ENCODE assay signal across 1 fruit fly cellular context in genomic region chr3L:16010176-16010575, dm6.
A peak's percentile ranks its signal among the peaks of the same experiment; 100 is the strongest.
TF ChIP-seq lines count a peak whose summit lies in the region.

No protein-coding gene starts in this region.

TF ChIP-seq in whole organism, embryonic, 481 proteins besides CTCF, POLR2A, EP300 and RAD21 (continued from another document):
- TF ChIP-seq seq (GFP tag; IDR thresholded peaks at IDR 0.05; lab: Robert Waterston, UW) (no peak), salm (tag; optimal IDR thresholded peaks at IDR 0.05; lab: Kevin White, UChicago) (no peak), schlank (tag; optimal IDR thresholded peaks at IDR 0.05; lab: Kevin White, UChicago) (no peak), CG12236 (GFP tag; optimal IDR thresholded peaks at IDR 0.05; lab: Kevin White, UChicago) (no peak), CG2678 (tag; optimal IDR thresholded peaks at IDR 0.05; lab: Kevin White, UChicago) (peak; percentile 1), CG12155 (GFP tag; optimal IDR thresholded peaks at IDR 0.05; lab: Kevin White, UChicago) (no peak), MBD-R2 (GFP tag; IDR thresholded peaks at IDR 0.05; lab: Robert Waterston, UW) (no peak), danr (GFP tag; IDR thresholded peaks at IDR 0.05; lab: Robert Waterston, UW) (no peak), PHDP (tag; optimal IDR thresholded peaks at IDR 0.05; lab: Kevin White, UChicago) (peak; percentile 18), otp (GFP tag; IDR thresholded peaks at IDR 0.05; lab: Robert Waterston, UW) (no peak), CG10565 (GFP tag; optimal IDR thresholded peaks at IDR 0.05; lab: Kevin White, UChicago) (no peak), Nf-YA (GFP tag; IDR thresholded peaks at IDR 0.05; lab: Robert Waterston, UW) (no peak), C15 (GFP tag; IDR thresholded peaks at IDR 0.05; lab: Robert Waterston, UW) (no peak), dm (GFP tag; optimal IDR thresholded peaks at IDR 0.05; lab: Kevin White, UChicago) (no peak), luna (GFP tag; optimal IDR thresholded peaks at IDR 0.05; lab: Kevin White, UChicago) (no peak), Rfx (GFP tag; IDR thresholded peaks at IDR 0.05; lab: Robert Waterston, UW) (no peak), H2.0 (GFP tag; IDR thresholded peaks at IDR 0.05; lab: Robert Waterston, UW) (no peak), Asciz (GFP tag; optimal IDR thresholded peaks at IDR 0.05; lab: Kevin White, UChicago) (peak; percentile 46), CG3163 (GFP tag; optimal IDR thresholded peaks at IDR 0.05; lab: Kevin White, UChicago) (no peak), hbn (GFP tag; IDR thresholded peaks at IDR 0.05; lab: Robert Waterston, UW; ENCODE audit: partially characterized antibody) (no peak), Hr78 (GFP tag; optimal IDR thresholded peaks at IDR 0.05; lab: Kevin White, UChicago) (no peak), ssp (GFP tag; IDR thresholded peaks at IDR 0.05; lab: Robert Waterston, UW) (no peak), CG7786 (GFP tag; optimal IDR thresholded peaks at IDR 0.05; lab: Kevin White, UChicago) (no peak), Chrac-16 (GFP tag; optimal IDR thresholded peaks at IDR 0.05; lab: Kevin White, UChicago) (no peak), CG11504 (tag; optimal IDR thresholded peaks at IDR 0.05; lab: Kevin White, UChicago) (peak; percentile 5), CG10979 (tag; optimal IDR thresholded peaks at IDR 0.05; lab: Kevin White, UChicago) (no peak), E2f1 (GFP tag; IDR thresholded peaks at IDR 0.05; lab: Robert Waterston, UW) (no peak)
